Fruit fly (Drosophila melanogaster) whole organism, adult: Measurements from ENCODE around the gene Ir100a.

ENCODE experiments used
- CG11617 ChIP-seq: fragments of 200-800 bp; sonication (Bioruptor generic); optimal IDR thresholded peaks from 2 replicates; lab custom pipeline; 2017; ENCODE audit warnings: mild to moderate bottlenecking, missing biosample characterization, missing genetic modification reagents, missing genetic modification characterization
- Clk ChIP-seq: fragments of 200-800 bp; sonication (Bioruptor generic); optimal IDR thresholded peaks from 2 replicates; lab custom pipeline; 2017; ENCODE audit warnings: missing biosample characterization, missing genetic modification characterization
- Crg-1 ChIP-seq: fragments of 200-800 bp; sonication (Bioruptor generic); optimal IDR thresholded peaks from 2 replicates; lab custom pipeline; 2016; ENCODE audit warnings: missing biosample characterization, missing genetic modification characterization
- tj ChIP-seq: fragments of 200-800 bp; sonication (Bioruptor generic); optimal IDR thresholded peaks from 3 replicates; lab custom pipeline; 2017; ENCODE audit warnings: missing biosample characterization, mild to moderate bottlenecking, missing genetic modification characterization, moderate library complexity

DNA sequence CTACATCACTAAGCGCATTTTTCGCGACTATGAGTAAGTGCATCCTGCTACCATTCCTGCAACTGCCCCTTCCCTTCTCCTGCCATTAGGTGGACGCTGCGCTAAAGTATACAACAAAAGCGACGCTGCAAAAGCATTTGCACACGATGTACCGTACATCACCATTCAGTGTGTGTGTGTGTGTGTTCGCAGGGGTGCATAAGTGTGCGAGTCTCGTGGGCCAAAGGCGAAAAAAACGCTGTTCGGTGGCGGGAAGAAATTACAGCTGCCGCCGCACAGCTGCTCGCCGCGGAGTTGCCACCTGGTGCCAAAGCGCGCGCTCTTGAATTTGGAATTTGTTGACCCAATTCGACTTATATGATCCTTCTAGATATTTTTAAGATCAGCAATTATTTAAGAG lies 6.3 kb upstream of the Ir100a start:
- TF ChIP-seq CG11617 = no peak
- TF ChIP-seq Clk (GFP tag; lab: Kevin White, UChicago) = no peak
- TF ChIP-seq Crg-1 = no peak
- TF ChIP-seq tj = no peak
